Fruit fly (Drosophila melanogaster) whole organism, prepupa: ENCODE data around the gene dpr20.

ENCODE experiments used
- CG1621 ChIP-seq: fragments of 200-800 bp; sonication (Bioruptor generic); optimal IDR thresholded peaks from 3 replicates; lab custom pipeline; 2018; ENCODE audit warnings: missing biosample characterization, mild to moderate bottlenecking, missing genetic modification characterization
- CG6163 ChIP-seq: fragments of 200-800 bp; sonication (Bioruptor generic); IDR thresholded peaks from 3 replicates; pipeline ENCODE4 v1.3.6; 2022; ENCODE audit warnings: missing biosample characterization, missing genetic modification characterization
- CG7368 ChIP-seq: fragments of 200-800 bp; sonication (Bioruptor generic); optimal IDR thresholded peaks from 3 replicates; lab custom pipeline; 2016; ENCODE audit warnings: missing biosample characterization, missing genetic modification characterization
- Hr39 ChIP-seq: fragments of 200-800 bp; sonication (Bioruptor generic); optimal IDR thresholded peaks from 2 replicates; lab custom pipeline; 2016; ENCODE audit warnings: missing biosample characterization, missing genetic modification characterization
- lz ChIP-seq: fragments of 200-800 bp; sonication (Bioruptor generic); optimal IDR thresholded peaks from 3 replicates; lab custom pipeline; 2016; ENCODE audit warnings: missing biosample characterization, missing genetic modification characterization

- TF ChIP-seq CG7368 (GFP tag; lab: Kevin White, UChicago) (no peak), CG1621 (tag; lab: Kevin White, UChicago) (no peak), CG6163 (GFP tag; lab: Robert Waterston, UW) (no peak), Hr39 (GFP tag; lab: Kevin White, UChicago) (no peak), lz (GFP tag; lab: Kevin White, UChicago) (no peak)
Measured at dm6 chr3L:841260-841659, 15.8 kb downstream of the dpr20 start, which contains the start of the genes JMJD5 and Gr61a.
